Fruit fly (Drosophila melanogaster): ENCODE measurements around the gene Hus1-like.

- TF ChIP-seq pan (optimal IDR thresholded peaks at IDR 0.05) (no peak), usp (GFP tag; optimal IDR thresholded peaks at IDR 0.05) (no peak), lola (GFP tag; optimal IDR thresholded peaks at IDR 0.05) (no peak), h (GFP tag; optimal IDR thresholded peaks at IDR 0.05) (no peak), fru (GFP tag; optimal IDR thresholded peaks at IDR 0.05) (no peak), Abd-B (GFP tag; optimal IDR thresholded peaks at IDR 0.05) (no peak), Dfd (GFP tag; optimal IDR thresholded peaks at IDR 0.05) (peak; percentile 62), brk (GFP tag; optimal IDR thresholded peaks at IDR 0.05) (no peak), CrebA (GFP tag; optimal IDR thresholded peaks at IDR 0.05; ENCODE audit: borderline replicate concordance) (no peak), tai (GFP tag; optimal IDR thresholded peaks at IDR 0.05) (no peak)
These were observed 41.6 kb upstream of the Hus1-like start for dm6 chr3R:4853504-4853903.
